Fruit fly (Drosophila melanogaster): Measurements from ENCODE around the gene Or85f.
A peak's percentile ranks its signal among the peaks of the same experiment; 100 is the strongest.

Gene Or85f

DNA sequence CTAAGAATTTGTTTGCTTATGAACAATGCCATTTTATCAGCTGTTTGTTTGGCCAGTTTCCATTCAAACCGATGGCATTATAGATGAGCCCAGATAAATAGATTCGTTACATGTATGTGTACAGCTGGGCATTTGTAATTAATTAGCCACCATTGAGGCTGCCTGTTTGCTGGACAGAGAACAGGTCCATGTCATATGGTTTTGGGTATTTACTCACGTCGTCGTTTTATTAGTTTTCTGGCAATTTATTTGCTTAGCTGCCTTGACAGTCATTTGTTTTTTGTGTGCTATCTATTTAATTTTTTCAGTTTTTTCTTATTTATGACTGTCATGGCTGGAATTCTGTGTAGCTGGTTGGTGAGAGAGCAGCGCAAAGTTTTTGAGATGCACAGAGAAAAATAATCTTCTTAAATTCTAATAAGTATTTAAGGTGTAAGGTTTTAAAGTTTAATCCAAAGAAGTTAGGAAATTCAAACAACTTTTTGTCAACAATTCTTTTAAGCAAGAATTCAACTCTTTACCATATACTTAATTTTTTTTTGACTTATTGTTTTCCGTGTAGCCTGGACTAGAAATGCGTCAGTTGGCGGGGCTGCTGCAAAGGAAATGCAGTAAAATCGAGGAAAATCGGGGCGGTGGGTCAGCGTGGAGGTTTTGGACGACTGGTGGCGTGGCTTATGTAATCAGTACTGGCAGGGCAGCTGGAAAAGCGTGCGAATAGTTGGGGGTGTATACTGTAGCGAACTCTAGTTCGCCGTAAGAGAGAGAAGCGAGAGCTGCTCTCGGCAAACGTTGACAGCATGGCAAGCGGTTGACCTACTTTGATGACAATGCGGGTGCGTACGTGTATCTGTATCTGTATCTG, 36.8 kb downstream of the Or85f start (continued):
- TF ChIP-seq pros (GFP tag; optimal IDR thresholded peaks at IDR 0.05) (no peak), CG13424 (tag; optimal IDR thresholded peaks at IDR 0.05) (peak; percentile 87), run (tag; optimal IDR thresholded peaks at IDR 0.05) (peak; percentile 83), slbo (GFP tag; IDR thresholded peaks at IDR 0.05) (peak; percentile 93), crol (GFP tag; IDR thresholded peaks at IDR 0.05) (0 out of 2 replicates have a peak, but pooled peaks have one; percentile 39), crc (GFP tag; optimal IDR thresholded peaks at IDR 0.05) (peak; percentile 71), CG14667 (GFP tag; IDR thresholded peaks at IDR 0.05) (peak; percentile 80), Mrtf (GFP tag; IDR thresholded peaks at IDR 0.05) (peak; percentile 88; the same call in 2 of the 3 replicates), Gsc (GFP tag; IDR thresholded peaks at IDR 0.05) (no peak; the same call in 1 of the 2 replicates), hb (GFP tag; IDR thresholded peaks at IDR 0.05; ENCODE audit: partially characterized antibody) (no peak), cas (GFP tag; IDR thresholded peaks at IDR 0.05) (peak; percentile 68), gcm (GFP tag; optimal IDR thresholded peaks at IDR 0.05) (peak; percentile 76), sqz (GFP tag; optimal IDR thresholded peaks at IDR 0.05) (peak; percentile 82), vfl (GFP tag; optimal IDR thresholded peaks at IDR 0.05) (peak; percentile 63), CG1647 (GFP tag; optimal IDR thresholded peaks at IDR 0.05) (peak; percentile 79), CG6272 (GFP tag; IDR thresholded peaks at IDR 0.05) (peak; percentile 65), zen2 (GFP tag; IDR thresholded peaks at IDR 0.05; ENCODE audit: partially characterized antibody) (no peak), shn (GFP tag; optimal IDR thresholded peaks at IDR 0.05) (peak; percentile 55), CG17568 (GFP tag; optimal IDR thresholded peaks at IDR 0.05) (peak; percentile 64), Optix (GFP tag; IDR thresholded peaks at IDR 0.05) (peak; percentile 58; the same call in 2 of the 3 replicates), crp (GFP tag; optimal IDR thresholded peaks at IDR 0.05) (peak in 1 of 2 experiments; percentile 33), CG8924 (tag; optimal IDR thresholded peaks at IDR 0.05) (peak; percentile 91), pita (GFP tag; optimal IDR thresholded peaks at IDR 0.05) (no peak), pnt (GFP tag; optimal IDR thresholded peaks at IDR 0.05) (peak; percentile 69), fd3F (GFP tag; optimal IDR thresholded peaks at IDR 0.05) (peak; percentile 80), CG8388 (GFP tag; optimal IDR thresholded peaks at IDR 0.05) (peak; percentile 86), pb (GFP tag; optimal IDR thresholded peaks at IDR 0.05) (peak; percentile 43), HHEX (GFP tag; optimal IDR thresholded peaks at IDR 0.05) (peak; percentile 87), Gug (GFP tag; IDR thresholded peaks at IDR 0.05) (peak; percentile 64; the same call in 3 of the 4 replicates), H15 (GFP tag; IDR thresholded peaks at IDR 0.05) (peak; percentile 74), Dad (GFP tag; optimal IDR thresholded peaks at IDR 0.05) (peak; percentile 75), Asciz (GFP tag; optimal IDR thresholded peaks at IDR 0.05) (peak; percentile 74), ftz-f1 (GFP tag; optimal IDR thresholded peaks at IDR 0.05) (no peak), lov (optimal IDR thresholded peaks at IDR 0.05) (no peak), lov (GFP tag; IDR thresholded peaks at IDR 0.05) (peak; percentile 79; the same call in 2 of the 3 replicates), CG17328 (GFP tag; IDR thresholded peaks at IDR 0.05) (peak; percentile 92), ind (GFP tag; optimal IDR thresholded peaks at IDR 0.05) (peak; percentile 85), TFAM (GFP tag; optimal IDR thresholded peaks at IDR 0.05) (no peak), ems (GFP tag; optimal IDR thresholded peaks at IDR 0.05) (no peak), Ravus (GFP tag; IDR thresholded peaks at IDR 0.05) (peak; percentile 33), CG9817 (tag; optimal IDR thresholded peaks at IDR 0.05) (peak; percentile 88), dati (GFP tag; IDR thresholded peaks at IDR 0.05) (peak; percentile 71; the same call in 1 of the 2 replicates), wek (GFP tag; optimal IDR thresholded peaks at IDR 0.05) (no peak), C15 (GFP tag; IDR thresholded peaks at IDR 0.05) (peak; percentile 75; the same call in 2 of the 3 replicates), nau (GFP tag; optimal IDR thresholded peaks at IDR 0.05) (peak; percentile 81), D19B (GFP tag; optimal IDR thresholded peaks at IDR 0.05) (peak; percentile 60), MBD-R2 (GFP tag; IDR thresholded peaks at IDR 0.05) (peak; percentile 54; the same call in 1 of the 2 replicates), CG6689 (GFP tag; IDR thresholded peaks at IDR 0.05) (peak; percentile 88), ase (GFP tag; IDR thresholded peaks at IDR 0.05) (peak; percentile 89)
